Worm (Caenorhabditis elegans) whole organism, early embryonic: ENCODE data around the gene Y44A6D.3.

ENCODE experiments used
- flt-1 ChIP-seq: fragments of 200-800 bp; sonication (Bioruptor generic); IDR thresholded peaks from 2 replicates; pipeline ENCODE4 v1.3.6; 2022; ENCODE audit warnings: missing genetic modification characterization, missing compliant biosample characterization
- hmg-4 ChIP-seq: fragments of 200-800 bp; sonication (Bioruptor generic); optimal IDR thresholded peaks from 2 replicates; lab custom pipeline; 2018; ENCODE audit warnings: mild to moderate bottlenecking, missing genetic modification characterization, missing compliant biosample characterization

ce11 chrV:20789105-20789504 lies 3.1 kb downstream of the Y44A6D.3 start, which contains the start of gene tpan-1:
- TF ChIP-seq hmg-4 (no peak), flt-1 (GFP tag; lab: Robert Waterston, UW) (no peak)
